Worm (Caenorhabditis elegans) whole organism, L3 larva: ENCODE measurements around the gene ZC190.8.

Source experiments
- ZK546.5 ChIP-seq: sonication (generic microtip); optimal IDR thresholded peaks from 2 replicates; lab custom pipeline; 2017; ENCODE audit warnings: missing biosample characterization, missing genetic modification characterization
- egl-27 ChIP-seq: sonication (generic microtip); optimal IDR thresholded peaks from 4 replicates; lab custom pipeline; 2017; ENCODE audit warnings: missing biosample characterization, missing genetic modification reagents, missing genetic modification characterization
- elt-1 ChIP-seq: fragments of 150-350 bp; optimal IDR thresholded peaks from 2 replicates; lab custom pipeline; 2014; ENCODE audit warnings: missing biosample characterization, missing genetic modification characterization
- elt-3 ChIP-seq, 3 experiments: fragments of 150-350 bp in 1 of 3; sonication (generic microtip) in 2 of 3; optimal IDR thresholded peaks; 2 replicates in 2 of 3; 4 replicates in 1 of 3; lab custom pipeline; 2014 to 2017; ENCODE audit warnings: missing biosample characterization in 3 of 3, missing genetic modification characterization in 3 of 3
- fkh-10 ChIP-seq: sonication (generic microtip); optimal IDR thresholded peaks from 2 replicates; lab custom pipeline; 2017; ENCODE audit warnings: missing biosample characterization, missing genetic modification reagents, missing genetic modification characterization
- lin-15B ChIP-seq: fragments of 150-350 bp; optimal IDR thresholded peaks from 2 replicates; lab custom pipeline; 2014; ENCODE audit warnings: missing biosample characterization, missing genetic modification characterization
- nfya-1 ChIP-seq: sonication (generic microtip); optimal IDR thresholded peaks from 2 replicates; lab custom pipeline; 2017; ENCODE audit warnings: missing genetic modification characterization, mild to moderate bottlenecking, missing compliant biosample characterization, antibody characterized with exemption, moderate library complexity; ENCODE audit not compliant: insufficient read depth
- nhr-77 ChIP-seq: fragments of 150-350 bp; optimal IDR thresholded peaks from 2 replicates; lab custom pipeline; 2014; ENCODE audit warnings: missing biosample characterization, missing genetic modification characterization
- snpc-4 ChIP-seq: fragments of 150-350 bp; optimal IDR thresholded peaks from 2 replicates; lab custom pipeline; 2014; ENCODE audit warnings: missing biosample characterization, missing genetic modification characterization
- tbx-2 ChIP-seq: sonication (generic microtip); optimal IDR thresholded peaks from 2 replicates; lab custom pipeline; 2016; ENCODE audit warnings: mild to moderate bottlenecking, missing genetic modification characterization, missing compliant biosample characterization
- zag-1 ChIP-seq: fragments of 150-350 bp; optimal IDR thresholded peaks from 2 replicates; lab custom pipeline; 2014; ENCODE audit warnings: missing biosample characterization, missing genetic modification characterization

DNA sequence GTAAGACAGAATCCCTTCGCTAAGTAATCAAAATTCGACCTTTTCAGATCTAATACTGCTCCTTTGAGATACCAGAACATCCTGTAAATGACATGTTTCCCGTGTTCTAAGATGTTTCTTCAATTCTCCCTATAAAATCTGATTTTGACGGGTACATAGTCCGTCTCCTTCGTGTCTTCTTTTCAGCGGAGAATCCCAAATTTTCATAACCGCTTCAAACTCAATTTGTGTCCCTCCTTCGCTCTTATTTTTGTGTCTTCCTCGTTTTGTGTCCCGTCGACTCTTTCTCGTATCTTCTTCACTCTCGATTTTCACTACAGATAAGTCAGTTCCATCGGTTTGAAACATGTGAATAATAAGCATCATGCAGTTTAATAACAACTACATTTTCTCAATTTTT, 28.6 kb upstream of the ZC190.8 start, which contains the start of gene glr-5:
- no peak for TF ChIP-seq elt-3 (tag; optimal IDR thresholded peaks at IDR 0.05; lab: Kevin White, UChicago)
- TF ChIP-seq nhr-77 (tag; lab: Kevin White, UChicago), result no peak
- no peak for TF ChIP-seq egl-27 (tag; lab: Kevin White, UChicago)
- no peak for TF ChIP-seq snpc-4 (tag; lab: Kevin White, UChicago)
- no peak for TF ChIP-seq lin-15B (tag; lab: Kevin White, UChicago)
- no peak for TF ChIP-seq tbx-2
- TF ChIP-seq ZK546.5 (tag; lab: Kevin White, UChicago), result no peak
- no peak for TF ChIP-seq elt-1 (tag; lab: Kevin White, UChicago)
- TF ChIP-seq zag-1, result no peak
- TF ChIP-seq nfya-1 (tag; lab: Kevin White, UChicago), result no peak
- no peak for TF ChIP-seq fkh-10 (GFP tag; lab: Kevin White, UChicago)
